Worm (Caenorhabditis elegans) whole organism, L3 larva: ENCODE measurements around the gene T22C8.3.

Source experiments
- aly-2 ChIP-seq: fragments of 150-350 bp; optimal IDR thresholded peaks from 2 replicates; lab custom pipeline; 2014; ENCODE audit warnings: missing biosample characterization, missing genetic modification characterization
- ama-1 ChIP-seq: fragments of 150-350 bp; optimal IDR thresholded peaks from 2 replicates; lab custom pipeline; 2018
- ceh-16 ChIP-seq: sonication (generic microtip); optimal IDR thresholded peaks from 2 replicates; lab custom pipeline; 2017; ENCODE audit warnings: missing biosample characterization, missing genetic modification characterization
- ceh-82 ChIP-seq: fragments of 150-350 bp; optimal IDR thresholded peaks from 2 replicates; lab custom pipeline; 2014; ENCODE audit warnings: missing biosample characterization, missing genetic modification characterization
- ceh-9 ChIP-seq: sonication (generic microtip); optimal IDR thresholded peaks from 2 replicates; lab custom pipeline; 2018; ENCODE audit warnings: missing biosample characterization, missing genetic modification characterization
- daf-12 ChIP-seq: fragments of 150-350 bp; optimal IDR thresholded peaks from 2 replicates; lab custom pipeline; 2014; ENCODE audit warnings: missing biosample characterization, missing genetic modification reagents, missing genetic modification characterization
- egl-5 ChIP-seq: fragments of 150-350 bp; optimal IDR thresholded peaks from 2 replicates; lab custom pipeline; 2017; ENCODE audit warnings: missing biosample characterization, missing genetic modification reagents, missing genetic modification characterization, inconsistent platforms
- elt-3 ChIP-seq, 3 experiments: fragments of 150-350 bp in 1 of 3; sonication (generic microtip) in 2 of 3; optimal IDR thresholded peaks; 2 replicates in 2 of 3; 4 replicates in 1 of 3; lab custom pipeline; 2014 to 2017; ENCODE audit warnings: missing biosample characterization in 3 of 3, missing genetic modification characterization in 3 of 3
- fkh-10 ChIP-seq: sonication (generic microtip); optimal IDR thresholded peaks from 2 replicates; lab custom pipeline; 2017; ENCODE audit warnings: missing biosample characterization, missing genetic modification reagents, missing genetic modification characterization
- hmg-11 ChIP-seq: sonication (generic microtip); optimal IDR thresholded peaks from 2 replicates; lab custom pipeline; 2016; ENCODE audit warnings: missing genetic modification characterization, missing compliant biosample characterization
- lin-15B ChIP-seq: fragments of 150-350 bp; optimal IDR thresholded peaks from 2 replicates; lab custom pipeline; 2014; ENCODE audit warnings: missing biosample characterization, missing genetic modification characterization
- lin-39 ChIP-seq: fragments of 150-350 bp; optimal IDR thresholded peaks from 2 replicates; lab custom pipeline; 2018; ENCODE audit warnings: missing biosample characterization, missing genetic modification reagents, missing genetic modification characterization
- lsy-12 ChIP-seq: sonication (generic microtip); optimal IDR thresholded peaks from 2 replicates; lab custom pipeline; 2016; ENCODE audit warnings: mild to moderate bottlenecking, missing genetic modification characterization, missing compliant biosample characterization
- nfya-1 ChIP-seq: sonication (generic microtip); optimal IDR thresholded peaks from 2 replicates; lab custom pipeline; 2017; ENCODE audit warnings: missing genetic modification characterization, mild to moderate bottlenecking, missing compliant biosample characterization, antibody characterized with exemption, moderate library complexity; ENCODE audit not compliant: insufficient read depth
- nhr-12 ChIP-seq: fragments of 150-350 bp; optimal IDR thresholded peaks from 2 replicates; lab custom pipeline; 2014; ENCODE audit warnings: missing biosample characterization, missing genetic modification characterization
- nhr-23 ChIP-seq: fragments of 150-350 bp; optimal IDR thresholded peaks from 2 replicates; lab custom pipeline; 2014; ENCODE audit warnings: missing biosample characterization, missing genetic modification reagents, missing genetic modification characterization
- nhr-25 ChIP-seq: sonication (generic microtip); optimal IDR thresholded peaks from 2 replicates; lab custom pipeline; 2017; ENCODE audit warnings: missing biosample characterization, missing genetic modification characterization
- nhr-28 ChIP-seq: fragments of 150-350 bp; optimal IDR thresholded peaks from 2 replicates; lab custom pipeline; 2014; ENCODE audit warnings: missing biosample characterization, missing genetic modification characterization
- nhr-67 ChIP-seq: fragments of 150-350 bp; optimal IDR thresholded peaks from 2 replicates; lab custom pipeline; 2014; ENCODE audit warnings: missing biosample characterization, missing genetic modification characterization
- nhr-76 ChIP-seq: fragments of 150-350 bp; sonication (generic microtip); optimal IDR thresholded peaks from 5 replicates; lab custom pipeline; 2014; ENCODE audit warnings: missing biosample characterization, missing genetic modification characterization
- nhr-77 ChIP-seq: fragments of 150-350 bp; optimal IDR thresholded peaks from 2 replicates; lab custom pipeline; 2014; ENCODE audit warnings: missing biosample characterization, missing genetic modification characterization
- pha-4 ChIP-seq: fragments of 150-350 bp; optimal IDR thresholded peaks from 2 replicates; lab custom pipeline; 2014; ENCODE audit warnings: missing biosample characterization, missing genetic modification reagents, missing genetic modification characterization
- pqm-1 ChIP-seq: fragments of 150-350 bp; optimal IDR thresholded peaks from 2 replicates; lab custom pipeline; 2017; ENCODE audit warnings: missing biosample characterization, missing genetic modification characterization, inconsistent platforms
- snpc-4 ChIP-seq: fragments of 150-350 bp; optimal IDR thresholded peaks from 2 replicates; lab custom pipeline; 2014; ENCODE audit warnings: missing biosample characterization, missing genetic modification characterization
- tbx-2 ChIP-seq: sonication (generic microtip); optimal IDR thresholded peaks from 2 replicates; lab custom pipeline; 2016; ENCODE audit warnings: mild to moderate bottlenecking, missing genetic modification characterization, missing compliant biosample characterization
- unc-39 ChIP-seq: sonication (generic microtip); optimal IDR thresholded peaks from 4 replicates; lab custom pipeline; 2017; ENCODE audit warnings: missing biosample characterization, missing genetic modification characterization
- unc-62 ChIP-seq: fragments of 150-350 bp; sonication (generic microtip); optimal IDR thresholded peaks from 4 replicates; lab custom pipeline; 2014; ENCODE audit warnings: missing biosample characterization, missing genetic modification reagents, missing genetic modification characterization
- zag-1 ChIP-seq: fragments of 150-350 bp; optimal IDR thresholded peaks from 2 replicates; lab custom pipeline; 2014; ENCODE audit warnings: missing biosample characterization, missing genetic modification characterization
- ztf-11 ChIP-seq: fragments of 150-350 bp; optimal IDR thresholded peaks from 2 replicates; lab custom pipeline; 2014; ENCODE audit warnings: missing biosample characterization, missing genetic modification characterization

T22C8.3 gene

ce11 chrII:8577509-8578099 is 44.2 kb downstream of the T22C8.3 start, which contains the start of gene F54C9.9:
Gene F54C9.9 (plus strand): TSS chrII:8578049.
- TF ChIP-seq nhr-12 (tag; lab: Kevin White, UChicago) (no peak), nhr-67 (peak; percentile 35), zag-1 (tag; lab: Kevin White, UChicago) (no peak), nhr-28 (tag; lab: Kevin White, UChicago) (no peak), snpc-4 (tag; lab: Kevin White, UChicago) (no peak), nfya-1 (peak; percentile 21), unc-62 (GFP tag; lab: Kevin White, UChicago) (no peak), nhr-25 (tag; lab: Kevin White, UChicago) (no peak), lin-15B (tag; lab: Kevin White, UChicago) (peak; percentile 42), pha-4 (tag; lab: Kevin White, UChicago) (peak; percentile 71), nhr-76 (tag; lab: Kevin White, UChicago) (no peak), fkh-10 (GFP tag; lab: Kevin White, UChicago) (no peak), pqm-1 (no peak), tbx-2 (tag; lab: Kevin White, UChicago) (no peak), nhr-77 (tag; lab: Kevin White, UChicago) (no peak)

- no peak for TF ChIP-seq ceh-16 (tag; lab: Kevin White, UChicago)
- no peak for TF ChIP-seq nhr-23 (tag; lab: Kevin White, UChicago)
- no peak for TF ChIP-seq nhr-76 (tag; lab: Kevin White, UChicago)
Observed at ce11 chrII:8575184-8575583, 46.6 kb downstream of the T22C8.3 start, which contains the start of gene puf-5. Gene puf-5 (plus strand): TSS chrII:8575541.

- TF ChIP-seq lin-15B (tag; lab: Kevin White, UChicago): no peak
- no peak for TF ChIP-seq ama-1 (lab: Kevin White, UChicago)
- TF ChIP-seq nhr-25 (tag; lab: Kevin White, UChicago): no peak
- no peak for TF ChIP-seq hmg-11 (tag; lab: Kevin White, UChicago)
- TF ChIP-seq ceh-16 (tag; lab: Kevin White, UChicago): no peak
- no peak for TF ChIP-seq lsy-12
- TF ChIP-seq nhr-23 (tag; lab: Kevin White, UChicago): no peak
- TF ChIP-seq ceh-82 (tag; lab: Kevin White, UChicago): no peak
- TF ChIP-seq elt-3 (tag; optimal IDR thresholded peaks at IDR 0.05; lab: Kevin White, UChicago): no peak
- no peak for TF ChIP-seq egl-5 (tag; lab: Kevin White, UChicago)
- TF ChIP-seq snpc-4 (tag; lab: Kevin White, UChicago): no peak
- TF ChIP-seq unc-39 (tag; lab: Kevin White, UChicago): no peak
- TF ChIP-seq lin-39 (tag; lab: Kevin White, UChicago): no peak
- TF ChIP-seq, all 47 proteins: peak for 0
Observed at ce11 chrII:8573044-8573443, 48.7 kb downstream of the T22C8.3 start, which contains the start of gene F54C9.7. Gene F54C9.7 (plus strand): TSS chrII:8573344.

- TF ChIP-seq ztf-11 (tag; lab: Kevin White, UChicago) (no peak), pha-4 (tag; lab: Kevin White, UChicago) (no peak), aly-2 (no peak), daf-12 (tag; lab: Kevin White, UChicago) (no peak), hmg-11 (tag; lab: Kevin White, UChicago) (no peak), ceh-9 (no peak)
- TF ChIP-seq, all 47 proteins: peak for 0
Observed at ce11 chrII:8570977-8571376, 50.8 kb downstream of the T22C8.3 start, which contains the start of gene bcs-1. Gene bcs-1 (plus strand): TSS chrII:8571085.
